Fruit fly (Drosophila melanogaster) whole organism, prepupa: Measurements from ENCODE around the gene gdl-ORF39.

ENCODE experiments used
- Blimp-1 ChIP-seq: fragments of 200-800 bp; sonication (Bioruptor generic); optimal IDR thresholded peaks from 3 replicates; lab custom pipeline; 2017; ENCODE audit warnings: missing biosample characterization, missing genetic modification characterization, mild to moderate bottlenecking, moderate library complexity, missing genetic modification reagents
- CG10631 ChIP-seq: fragments of 200-800 bp; sonication (Bioruptor generic); optimal IDR thresholded peaks from 2 replicates; lab custom pipeline; 2016; ENCODE audit warnings: missing biosample characterization, missing genetic modification characterization
- CG11902 ChIP-seq: fragments of 200-800 bp; sonication (Bioruptor generic); optimal IDR thresholded peaks from 3 replicates; lab custom pipeline; 2016; ENCODE audit warnings: missing biosample characterization, missing genetic modification characterization
- CG1621 ChIP-seq: fragments of 200-800 bp; sonication (Bioruptor generic); optimal IDR thresholded peaks from 3 replicates; lab custom pipeline; 2018; ENCODE audit warnings: missing biosample characterization, mild to moderate bottlenecking, missing genetic modification characterization
- CG7368 ChIP-seq: fragments of 200-800 bp; sonication (Bioruptor generic); optimal IDR thresholded peaks from 3 replicates; lab custom pipeline; 2016; ENCODE audit warnings: missing biosample characterization, missing genetic modification characterization
- Ets21C ChIP-seq: fragments of 200-800 bp; sonication (Bioruptor generic); optimal IDR thresholded peaks from 3 replicates; lab custom pipeline; 2016; ENCODE audit warnings: missing biosample characterization, missing genetic modification characterization
- Sox102F ChIP-seq: fragments of 200-800 bp; sonication (Bioruptor generic); optimal IDR thresholded peaks from 2 replicates; lab custom pipeline; 2016; ENCODE audit warnings: missing biosample characterization, mild to moderate bottlenecking, missing genetic modification characterization
- fd85E ChIP-seq: fragments of 200-800 bp; sonication (Bioruptor generic); optimal IDR thresholded peaks from 3 replicates; lab custom pipeline; 2016; ENCODE audit warnings: missing biosample characterization, missing genetic modification characterization
- salr ChIP-seq, 2 experiments: fragments of 200-800 bp; sonication (Bioruptor generic); optimal IDR thresholded peaks; 3 replicates each; lab custom pipeline; 2016 to 2018; ENCODE audit warnings: missing biosample characterization in 2 of 2, missing genetic modification characterization in 2 of 2, mild to moderate bottlenecking in 1 of 2

dm6 chr3L:15535228-15535598 is 26.0 kb downstream of the gdl-ORF39 start, which contains the start of gene CrebA:
- TF ChIP-seq CG11902 (GFP tag; lab: Kevin White, UChicago) = no peak
- no peak for TF ChIP-seq fd85E (GFP tag; lab: Kevin White, UChicago)
- no peak for TF ChIP-seq salr (GFP tag; optimal IDR thresholded peaks at IDR 0.05; lab: Kevin White, UChicago)
- TF ChIP-seq Blimp-1 (GFP tag; lab: Kevin White, UChicago) = no peak
- TF ChIP-seq CG10631 = no peak
- peak; percentile 17 for TF ChIP-seq CG1621 (tag; lab: Kevin White, UChicago)
- no peak for TF ChIP-seq CG7368
- no peak for TF ChIP-seq Sox102F
- no peak for TF ChIP-seq Ets21C
